Worm (Caenorhabditis elegans): Measurements from ENCODE around the gene trx-2.

trx-2 gene

ce11 chrV:10313953-10314352, 518 bp upstream of the trx-2 start, which contains the start of gene gcy-6:
gcy-6 (minus strand) TSS chrV:10314053.
- TF ChIP-seq elt-1 (tag; optimal IDR thresholded peaks at IDR 0.05; ENCODE audit: borderline replicate concordance, insufficient read depth) (no peak), nhr-12 (tag; optimal IDR thresholded peaks at IDR 0.05) (no peak), ham-2 (GFP tag; optimal IDR thresholded peaks at IDR 0.05) (no peak), sptf-1 (tag; optimal IDR thresholded peaks at IDR 0.05) (no peak), cnd-1 (tag; optimal IDR thresholded peaks at IDR 0.05) (no peak), flh-1 (GFP tag; optimal IDR thresholded peaks at IDR 0.05) (no peak), mls-2 (tag; optimal IDR thresholded peaks at IDR 0.05) (no peak), nhr-76 (tag; optimal IDR thresholded peaks at IDR 0.05) (no peak), bed-3 (GFP tag; optimal IDR thresholded peaks at IDR 0.05) (no peak), drap-1 (GFP tag; optimal IDR thresholded peaks at IDR 0.05) (no peak)

- TF ChIP-seq lsy-2 (tag; optimal IDR thresholded peaks at IDR 0.05), result no peak
- TF ChIP-seq unc-39 (tag; optimal IDR thresholded peaks at IDR 0.05), result no peak
- TF ChIP-seq nhr-2 (tag; optimal IDR thresholded peaks at IDR 0.05), result no peak
- TF ChIP-seq ces-1 (GFP tag; optimal IDR thresholded peaks at IDR 0.05), result no peak
- no peak for TF ChIP-seq unc-120 (tag; optimal IDR thresholded peaks at IDR 0.05; ENCODE audit: poor library complexity, severe bottlenecking)
- no peak for TF ChIP-seq ceh-83 (GFP tag; optimal IDR thresholded peaks at IDR 0.05)
Observed at ce11 chrV:10317294-10317693, 2.8 kb downstream of the trx-2 start, which contains the start of gene asps-1. asps-1 (minus strand) TSS chrV:10317394.

ce11 chrV:10319434-10319833, 5.0 kb downstream of the trx-2 start, which contains the start of gene B0024.11:
B0024.11 (minus strand) TSS chrV:10319534.
- TF ChIP-seq M03D4.4 (tag; optimal IDR thresholded peaks at IDR 0.05) (no peak), lin-32 (GFP tag; optimal IDR thresholded peaks at IDR 0.05) (no peak), nhr-237 (tag; optimal IDR thresholded peaks at IDR 0.05) (no peak), ceh-43 (GFP tag; optimal IDR thresholded peaks at IDR 0.05) (no peak)

- no peak for TF ChIP-seq mep-1 (tag; optimal IDR thresholded peaks at IDR 0.05)
- no peak for TF ChIP-seq pha-4 (tag; optimal IDR thresholded peaks at IDR 0.05)
- TF ChIP-seq blmp-1 (tag; optimal IDR thresholded peaks at IDR 0.05), result no peak
- TF ChIP-seq unc-39 (tag; optimal IDR thresholded peaks at IDR 0.05), result no peak
- TF ChIP-seq mab-5 (tag; optimal IDR thresholded peaks at IDR 0.05), result no peak
- no peak for TF ChIP-seq elt-1 (tag; optimal IDR thresholded peaks at IDR 0.05; ENCODE audit: borderline replicate concordance, insufficient read depth)
Observed at ce11 chrV:10320101-10320761, 5.8 kb downstream of the trx-2 start, which contains the start of the genes gna-1 and B0024.13. gna-1 (minus strand) TSS chrV:10320151. B0024.13 (plus strand) TSS chrV:10320711.

- TF ChIP-seq ceh-43 (GFP tag; optimal IDR thresholded peaks at IDR 0.05), result no peak
- no peak for TF ChIP-seq pha-4 (tag; optimal IDR thresholded peaks at IDR 0.05)
- TF ChIP-seq lin-13 (tag; optimal IDR thresholded peaks at IDR 0.05), result no peak
- no peak for TF ChIP-seq mep-1 (tag; optimal IDR thresholded peaks at IDR 0.05)
- no peak for TF ChIP-seq zip-8 (tag; optimal IDR thresholded peaks at IDR 0.05)
- no peak for TF ChIP-seq blmp-1 (tag; optimal IDR thresholded peaks at IDR 0.05)
- TF ChIP-seq ceh-83 (GFP tag; optimal IDR thresholded peaks at IDR 0.05), result no peak
- no peak for TF ChIP-seq nhr-237 (tag; optimal IDR thresholded peaks at IDR 0.05)
- no peak for TF ChIP-seq cnd-1 (tag; optimal IDR thresholded peaks at IDR 0.05)
- no peak for TF ChIP-seq snpc-4 (tag; optimal IDR thresholded peaks at IDR 0.05)
- TF ChIP-seq nhr-28 (tag; optimal IDR thresholded peaks at IDR 0.05), result no peak
Observed at ce11 chrV:10323537-10323936, 9.1 kb downstream of the trx-2 start.

ce11 chrV:10328080-10328479, 13.6 kb downstream of the trx-2 start:
- TF ChIP-seq snpc-4 (tag; optimal IDR thresholded peaks at IDR 0.05) (no peak), bed-3 (GFP tag; optimal IDR thresholded peaks at IDR 0.05) (no peak), nhr-28 (tag; optimal IDR thresholded peaks at IDR 0.05) (no peak), lin-13 (tag; optimal IDR thresholded peaks at IDR 0.05) (no peak), nhr-12 (tag; optimal IDR thresholded peaks at IDR 0.05) (no peak), pha-4 (tag; optimal IDR thresholded peaks at IDR 0.05) (no peak), blmp-1 (tag; optimal IDR thresholded peaks at IDR 0.05) (no peak), drap-1 (GFP tag; optimal IDR thresholded peaks at IDR 0.05) (no peak), nhr-2 (tag; optimal IDR thresholded peaks at IDR 0.05) (no peak), sptf-1 (tag; optimal IDR thresholded peaks at IDR 0.05) (no peak), unc-62 (GFP tag; optimal IDR thresholded peaks at IDR 0.05) (no peak), ham-2 (GFP tag; optimal IDR thresholded peaks at IDR 0.05) (no peak), M03D4.4 (tag; optimal IDR thresholded peaks at IDR 0.05) (no peak), elt-1 (tag; optimal IDR thresholded peaks at IDR 0.05; ENCODE audit: borderline replicate concordance, insufficient read depth) (no peak), lsy-2 (tag; optimal IDR thresholded peaks at IDR 0.05) (no peak), nhr-76 (tag; optimal IDR thresholded peaks at IDR 0.05) (no peak), mep-1 (tag; optimal IDR thresholded peaks at IDR 0.05) (no peak), ceh-83 (GFP tag; optimal IDR thresholded peaks at IDR 0.05) (no peak)

All from whole organism, mixed stage, embryonic.